Fruit fly (Drosophila melanogaster) whole organism, adult: ENCODE results near the gene CG14377.
A peak's percentile ranks its signal among the peaks of the same experiment; 100 is the strongest.

ENCODE experiments used
- CG11617 ChIP-seq: fragments of 200-800 bp; sonication (Bioruptor generic); optimal IDR thresholded peaks from 2 replicates; lab custom pipeline; 2017; ENCODE audit warnings: mild to moderate bottlenecking, missing biosample characterization, missing genetic modification reagents, missing genetic modification characterization
- CG12768 ChIP-seq: fragments of 200-800 bp; sonication (Bioruptor generic); optimal IDR thresholded peaks from 2 replicates; lab custom pipeline; 2017; ENCODE audit warnings: missing biosample characterization, missing genetic modification characterization, mild to moderate bottlenecking, moderate library complexity, missing genetic modification reagents
- CG14711 ChIP-seq: fragments of 200-800 bp; sonication (Bioruptor generic); optimal IDR thresholded peaks from 2 replicates; lab custom pipeline; 2018; ENCODE audit warnings: missing biosample characterization, mild to moderate bottlenecking, missing genetic modification characterization, moderate library complexity
- CG1620 ChIP-seq: fragments of 200-800 bp; sonication (Bioruptor generic); optimal IDR thresholded peaks from 2 replicates; lab custom pipeline; 2016; ENCODE audit warnings: missing biosample characterization, missing genetic modification characterization
- CG33017 ChIP-seq: fragments of 200-800 bp; sonication (Bioruptor generic); optimal IDR thresholded peaks from 2 replicates; lab custom pipeline; 2018; ENCODE audit warnings: missing biosample characterization, mild to moderate bottlenecking, missing genetic modification characterization, moderate library complexity
- CG5204 ChIP-seq: fragments of 200-800 bp; sonication (Bioruptor generic); optimal IDR thresholded peaks from 2 replicates; lab custom pipeline; 2016; ENCODE audit warnings: missing biosample characterization, missing genetic modification characterization
- CG7045 ChIP-seq: fragments of 200-800 bp; sonication (Bioruptor generic); optimal IDR thresholded peaks from 2 replicates; lab custom pipeline; 2017; ENCODE audit warnings: missing biosample characterization, mild to moderate bottlenecking, missing genetic modification characterization
- CG7101 ChIP-seq: fragments of 200-800 bp; sonication (Bioruptor generic); optimal IDR thresholded peaks from 2 replicates; lab custom pipeline; 2018; ENCODE audit warnings: missing biosample characterization, mild to moderate bottlenecking, missing genetic modification characterization, moderate library complexity
- Clk ChIP-seq: fragments of 200-800 bp; sonication (Bioruptor generic); optimal IDR thresholded peaks from 2 replicates; lab custom pipeline; 2017; ENCODE audit warnings: missing biosample characterization, missing genetic modification characterization
- Crg-1 ChIP-seq: fragments of 200-800 bp; sonication (Bioruptor generic); optimal IDR thresholded peaks from 2 replicates; lab custom pipeline; 2016; ENCODE audit warnings: missing biosample characterization, missing genetic modification characterization
- Hr96 ChIP-seq: fragments of 200-800 bp; sonication (Bioruptor generic); optimal IDR thresholded peaks from 2 replicates; lab custom pipeline; 2016; ENCODE audit warnings: missing biosample characterization, missing genetic modification characterization
- Mnt ChIP-seq: fragments of 200-800 bp; sonication (Bioruptor generic); optimal IDR thresholded peaks from 2 replicates; lab custom pipeline; 2016; ENCODE audit warnings: missing biosample characterization, mild to moderate bottlenecking, missing genetic modification characterization
- bab1 ChIP-seq: fragments of 200-800 bp; sonication (Bioruptor generic); optimal IDR thresholded peaks from 3 replicates; lab custom pipeline; 2019; ENCODE audit warnings: missing biosample characterization, mild to moderate bottlenecking, missing genetic modification characterization, moderate library complexity
- cic ChIP-seq: fragments of 200-800 bp; sonication (Bioruptor generic); optimal IDR thresholded peaks from 2 replicates; lab custom pipeline; 2017; ENCODE audit warnings: missing biosample characterization, mild to moderate bottlenecking, missing genetic modification characterization, moderate library complexity
- cnc ChIP-seq, 2 experiments: fragments of >200 bp; optimal IDR thresholded peaks; 2 replicates each; lab custom pipeline; 2017
- kay ChIP-seq: fragments of 200-800 bp; sonication (Bioruptor generic); peaks from one replicate; lab custom pipeline; 2016; ENCODE audit warnings: missing biosample characterization, missing genetic modification characterization, borderline replicate concordance
- ovo ChIP-seq: fragments of 200-800 bp; sonication (Bioruptor generic); optimal IDR thresholded peaks from 2 replicates; lab custom pipeline; 2016; ENCODE audit warnings: missing biosample characterization, missing genetic modification characterization
- pad ChIP-seq: fragments of 200-800 bp; sonication (Bioruptor generic); optimal IDR thresholded peaks from 3 replicates; lab custom pipeline; 2017; ENCODE audit warnings: missing biosample characterization, missing genetic modification characterization, mild to moderate bottlenecking, moderate library complexity, missing genetic modification reagents
- tj ChIP-seq: fragments of 200-800 bp; sonication (Bioruptor generic); optimal IDR thresholded peaks from 3 replicates; lab custom pipeline; 2017; ENCODE audit warnings: missing biosample characterization, mild to moderate bottlenecking, missing genetic modification characterization, moderate library complexity
- toe ChIP-seq: fragments of 200-800 bp; sonication (Bioruptor generic); optimal IDR thresholded peaks from 2 replicates; lab custom pipeline; 2016; ENCODE audit warnings: missing biosample characterization, missing genetic modification characterization

Gene CG14377

DNA sequence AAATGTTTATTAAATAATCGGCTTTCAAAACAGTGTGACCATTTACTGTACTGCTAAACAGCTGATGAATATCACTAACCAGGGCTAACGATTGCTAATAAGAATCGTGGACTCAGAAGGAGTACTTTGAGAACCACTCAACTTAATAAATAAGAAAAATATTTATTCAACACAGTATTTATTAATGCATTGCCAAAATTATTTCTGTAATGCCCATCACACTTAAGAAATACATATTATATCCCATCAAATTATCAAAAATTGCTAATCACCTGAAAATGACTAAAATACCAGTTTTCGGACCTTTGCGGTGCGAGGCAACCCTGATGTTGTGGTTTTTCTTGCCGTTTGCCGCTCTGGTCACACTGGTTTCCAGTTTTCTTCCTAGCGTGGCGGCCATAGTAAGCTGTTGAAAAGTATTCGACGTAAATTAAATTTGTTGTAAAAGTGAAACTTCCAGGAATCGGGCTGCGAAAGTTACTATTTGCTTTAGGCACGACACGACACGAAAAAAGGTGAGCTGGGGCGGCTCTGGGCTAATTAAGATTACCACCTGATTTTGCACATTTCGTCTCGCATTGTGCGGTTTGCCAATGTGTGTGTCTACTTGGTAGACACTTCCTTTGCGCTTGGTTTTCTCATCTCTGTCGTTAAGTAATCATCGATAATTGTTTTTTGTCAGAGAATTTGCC lies 15.7 kb upstream of the CG14377 start, which contains the start of the genes mRpS21 and Droj2:
TSS of gene mRpS21 (minus strand) at position 66 of the 692 bp plus-strand sequence.
TSS of gene Droj2 (plus strand) at position 363 of the 692 bp plus-strand sequence.
- TF ChIP-seq CG5204 (GFP tag; lab: Kevin White, UChicago): peak; percentile 82
- peak; percentile 68 for TF ChIP-seq CG7101 (tag; lab: Kevin White, UChicago)
- TF ChIP-seq Hr96: no peak
- TF ChIP-seq CG1620 (GFP tag; lab: Kevin White, UChicago): peak; percentile 71
- TF ChIP-seq tj (GFP tag; lab: Kevin White, UChicago): peak; percentile 40
- peak; percentile 34 for TF ChIP-seq CG33017 (tag; lab: Kevin White, UChicago)
- peak; percentile 47 for TF ChIP-seq CG7045
- peak; percentile 25 for TF ChIP-seq pad (GFP tag; lab: Kevin White, UChicago)
- TF ChIP-seq ovo (GFP tag; lab: Kevin White, UChicago): peak; percentile 37
- TF ChIP-seq cic (GFP tag; lab: Kevin White, UChicago): no peak
- TF ChIP-seq Clk: peak; percentile 56
- TF ChIP-seq toe (GFP tag; lab: Kevin White, UChicago): peak; percentile 80
- TF ChIP-seq Mnt (GFP tag; lab: Kevin White, UChicago): peak; percentile 30
- no peak for TF ChIP-seq cnc (optimal IDR thresholded peaks at IDR 0.05; lab: Kevin White, UChicago)
- TF ChIP-seq CG11617 (GFP tag; lab: Kevin White, UChicago): peak; percentile 39
- peak; percentile 63 for TF ChIP-seq Crg-1 (GFP tag; lab: Kevin White, UChicago)
- TF ChIP-seq bab1: peak; percentile 66
- peak; percentile 92 for TF ChIP-seq CG14711
- peak; percentile 39 for TF ChIP-seq CG12768
- TF ChIP-seq kay: no peak

- TF ChIP-seq bab1: peak; percentile 3
- no peak for TF ChIP-seq cnc (optimal IDR thresholded peaks at IDR 0.05; lab: Kevin White, UChicago)
- no peak for TF ChIP-seq CG5204 (GFP tag; lab: Kevin White, UChicago)
- TF ChIP-seq CG14711: peak; percentile 22
- TF ChIP-seq pad (GFP tag; lab: Kevin White, UChicago): peak; percentile 92
- TF ChIP-seq Crg-1 (GFP tag; lab: Kevin White, UChicago): no peak
- TF ChIP-seq CG7101 (tag; lab: Kevin White, UChicago): peak; percentile 23
- TF ChIP-seq kay: peak; percentile 93
- peak; percentile 15 for TF ChIP-seq ovo (GFP tag; lab: Kevin White, UChicago)
- no peak for TF ChIP-seq CG7045
- no peak for TF ChIP-seq Hr96
- peak; percentile 31 for TF ChIP-seq CG33017 (tag; lab: Kevin White, UChicago)
- peak; percentile 21 for TF ChIP-seq CG12768
- TF ChIP-seq cic (GFP tag; lab: Kevin White, UChicago): peak; percentile 32
- TF ChIP-seq Mnt (GFP tag; lab: Kevin White, UChicago): peak; percentile 86
- TF ChIP-seq CG11617 (GFP tag; lab: Kevin White, UChicago): peak; percentile 50
Observed at dm6 chr3R:13382656-13383142, 14.9 kb upstream of the CG14377 start.

DNA sequence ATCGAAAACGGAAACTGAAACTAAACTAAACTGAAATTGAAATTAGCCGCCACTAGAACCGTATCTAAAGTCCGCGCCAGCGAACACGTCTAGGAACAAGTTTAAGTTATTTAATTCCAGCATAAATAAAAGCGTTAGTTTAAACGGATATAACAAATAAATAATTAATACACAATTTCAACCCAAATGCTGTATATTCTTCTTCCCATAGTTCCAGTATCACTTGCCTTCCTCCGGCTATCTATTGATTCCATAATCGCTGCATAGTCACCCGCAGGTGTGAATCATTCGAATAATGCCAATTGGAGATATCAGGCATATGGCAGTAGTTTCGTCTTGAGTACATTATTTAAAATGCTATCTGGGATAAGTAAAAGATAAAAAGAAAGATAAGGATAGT lies 12.5 kb upstream of the CG14377 start:
- TF ChIP-seq pad (GFP tag; lab: Kevin White, UChicago) (no peak), Clk (no peak), kay (peak; percentile 91)

dm6 chr3R:13388160-13388870 lies 9.3 kb upstream of the CG14377 start, which contains the start of gene CG9799:
TSS of gene CG9799 (minus strand) at chr3R:13388709.
- TF ChIP-seq toe (GFP tag; lab: Kevin White, UChicago): no peak
- no peak for TF ChIP-seq kay
- TF ChIP-seq CG12768: no peak
- peak; percentile 99 for TF ChIP-seq Mnt (GFP tag; lab: Kevin White, UChicago)
- TF ChIP-seq bab1: peak; percentile 26
- no peak for TF ChIP-seq Crg-1 (GFP tag; lab: Kevin White, UChicago)
- TF ChIP-seq CG14711: no peak
- TF ChIP-seq pad (GFP tag; lab: Kevin White, UChicago): no peak
- no peak for TF ChIP-seq CG11617 (GFP tag; lab: Kevin White, UChicago)
- no peak for TF ChIP-seq Hr96
- TF ChIP-seq CG1620 (GFP tag; lab: Kevin White, UChicago): no peak

DNA sequence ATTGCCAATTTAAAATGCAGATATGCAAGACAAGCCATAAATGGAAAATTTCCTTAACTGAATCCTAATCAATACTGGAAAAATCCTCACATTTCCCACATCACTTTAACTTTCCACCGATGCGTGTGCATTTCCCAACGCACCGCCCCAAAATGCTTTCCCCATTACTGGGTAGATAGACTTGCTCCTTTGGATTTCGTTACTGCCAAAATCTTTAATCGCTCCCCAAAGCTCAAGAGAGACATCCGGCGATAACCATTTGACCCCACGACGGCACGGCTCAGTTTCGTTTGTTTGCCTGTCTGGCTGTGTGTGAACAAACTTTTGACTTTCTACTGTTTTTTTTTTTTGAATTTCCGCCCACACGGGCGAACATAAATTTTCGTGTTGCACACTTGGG lies 7.1 kb upstream of the CG14377 start:
- TF ChIP-seq CG5204 (GFP tag; lab: Kevin White, UChicago) (no peak), cnc (optimal IDR thresholded peaks at IDR 0.05; lab: Kevin White, UChicago) (no peak), CG1620 (GFP tag; lab: Kevin White, UChicago) (no peak), pad (GFP tag; lab: Kevin White, UChicago) (no peak), Mnt (GFP tag; lab: Kevin White, UChicago) (no peak), ovo (GFP tag; lab: Kevin White, UChicago) (no peak), tj (GFP tag; lab: Kevin White, UChicago) (no peak), Clk (no peak), CG7101 (tag; lab: Kevin White, UChicago) (no peak), kay (no peak), Hr96 (no peak)

DNA sequence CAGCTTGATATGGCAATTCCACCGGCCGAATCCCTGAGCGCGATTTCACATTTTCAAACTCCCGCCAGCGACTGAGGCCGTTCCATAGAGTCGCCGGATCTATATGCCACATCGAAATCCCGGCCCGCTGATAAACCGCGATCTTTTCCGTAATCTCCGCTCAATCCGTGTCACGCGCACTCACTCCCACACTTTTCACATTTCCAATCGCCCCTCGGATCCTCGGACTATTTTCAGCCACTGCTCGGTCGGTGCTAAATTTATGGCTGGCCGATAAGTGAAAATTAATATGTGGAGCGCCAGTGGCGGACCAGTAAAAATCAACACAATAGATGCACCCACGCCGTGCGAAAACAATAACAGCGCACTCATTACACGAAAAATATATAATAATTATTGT lies 4.6 kb upstream of the CG14377 start:
- TF ChIP-seq CG33017 (tag; lab: Kevin White, UChicago): no peak
